Worm (Caenorhabditis elegans): ENCODE measurements around the gene ceh-7.

The ceh-7 gene

ce11 chrII:8742972-8743371 is 39.3 kb upstream of the ceh-7 start:
- no peak for TF ChIP-seq dao-5 (tag; optimal IDR thresholded peaks at IDR 0.05)
- TF ChIP-seq him-1 (tag; optimal IDR thresholded peaks at IDR 0.05), result no peak
- no peak for TF ChIP-seq W03F9.2 (tag; optimal IDR thresholded peaks at IDR 0.05)

- TF ChIP-seq dao-5 (tag; optimal IDR thresholded peaks at IDR 0.05) (no peak), him-1 (tag; optimal IDR thresholded peaks at IDR 0.05) (no peak), W03F9.2 (tag; optimal IDR thresholded peaks at IDR 0.05) (no peak)
Observed at ce11 chrII:8742006-8742847, 38.6 kb upstream of the ceh-7 start.

- no peak for TF ChIP-seq dao-5 (tag; optimal IDR thresholded peaks at IDR 0.05)
- no peak for TF ChIP-seq W03F9.2 (tag; optimal IDR thresholded peaks at IDR 0.05)
- TF ChIP-seq him-1 (tag; optimal IDR thresholded peaks at IDR 0.05), result no peak
Observed at ce11 chrII:8741277-8741676, 37.6 kb upstream of the ceh-7 start.

- TF ChIP-seq W03F9.2 (tag; optimal IDR thresholded peaks at IDR 0.05), result no peak
- TF ChIP-seq him-1 (tag; optimal IDR thresholded peaks at IDR 0.05), result no peak
- no peak for TF ChIP-seq dao-5 (tag; optimal IDR thresholded peaks at IDR 0.05)
Observed at ce11 chrII:8740326-8740949, 36.8 kb upstream of the ceh-7 start.

ce11 chrII:8738955-8739354 is 35.3 kb upstream of the ceh-7 start:
- TF ChIP-seq him-1 (tag; optimal IDR thresholded peaks at IDR 0.05), result no peak
- no peak for TF ChIP-seq W03F9.2 (tag; optimal IDR thresholded peaks at IDR 0.05)
- no peak for TF ChIP-seq dao-5 (tag; optimal IDR thresholded peaks at IDR 0.05)

- TF ChIP-seq dao-5 (tag; optimal IDR thresholded peaks at IDR 0.05) (no peak), W03F9.2 (tag; optimal IDR thresholded peaks at IDR 0.05) (no peak), him-1 (tag; optimal IDR thresholded peaks at IDR 0.05) (no peak)
Observed at ce11 chrII:8738244-8738643, 34.6 kb upstream of the ceh-7 start.

ce11 chrII:8737456-8737855 is 33.8 kb upstream of the ceh-7 start, which contains the start of gene idpb-4:
idpb-4 (minus strand) TSS chrII:8737556.
- TF ChIP-seq him-1 (tag; optimal IDR thresholded peaks at IDR 0.05) (no peak), dao-5 (tag; optimal IDR thresholded peaks at IDR 0.05) (no peak), W03F9.2 (tag; optimal IDR thresholded peaks at IDR 0.05) (no peak)

- no peak for TF ChIP-seq dao-5 (tag; optimal IDR thresholded peaks at IDR 0.05)
- no peak for TF ChIP-seq W03F9.2 (tag; optimal IDR thresholded peaks at IDR 0.05)
- no peak for TF ChIP-seq him-1 (tag; optimal IDR thresholded peaks at IDR 0.05)
Observed at ce11 chrII:8733627-8734026, 30.0 kb upstream of the ceh-7 start.

ce11 chrII:8732339-8733100 is 28.9 kb upstream of the ceh-7 start, which contains the start of gene rol-6:
rol-6 (plus strand) TSS chrII:8733050.
- TF ChIP-seq W03F9.2 (tag; optimal IDR thresholded peaks at IDR 0.05), result no peak
- TF ChIP-seq dao-5 (tag; optimal IDR thresholded peaks at IDR 0.05), result no peak
- TF ChIP-seq him-1 (tag; optimal IDR thresholded peaks at IDR 0.05), result no peak

- TF ChIP-seq him-1 (tag; optimal IDR thresholded peaks at IDR 0.05) (no peak), W03F9.2 (tag; optimal IDR thresholded peaks at IDR 0.05) (no peak), dao-5 (tag; optimal IDR thresholded peaks at IDR 0.05) (no peak)
Observed at ce11 chrII:8731736-8732229, 28.2 kb upstream of the ceh-7 start.

ce11 chrII:8730960-8731693 is 27.5 kb upstream of the ceh-7 start:
- TF ChIP-seq W03F9.2 (tag; optimal IDR thresholded peaks at IDR 0.05), result no peak
- no peak for TF ChIP-seq him-1 (tag; optimal IDR thresholded peaks at IDR 0.05)
- TF ChIP-seq dao-5 (tag; optimal IDR thresholded peaks at IDR 0.05), result no peak

ce11 chrII:8730281-8730680 is 26.7 kb upstream of the ceh-7 start:
- no peak for TF ChIP-seq W03F9.2 (tag; optimal IDR thresholded peaks at IDR 0.05)
- no peak for TF ChIP-seq dao-5 (tag; optimal IDR thresholded peaks at IDR 0.05)
- no peak for TF ChIP-seq him-1 (tag; optimal IDR thresholded peaks at IDR 0.05)

- TF ChIP-seq W03F9.2 (tag; optimal IDR thresholded peaks at IDR 0.05) (no peak), him-1 (tag; optimal IDR thresholded peaks at IDR 0.05) (no peak)
Observed at ce11 chrII:8726700-8727099, 23.1 kb upstream of the ceh-7 start, which contains the start of gene T01B7.9. T01B7.9 (minus strand) TSS chrII:8726800.

All from whole organism, L4/young adult.